Fruit fly (Drosophila melanogaster): Measurements from ENCODE around the gene CG9886.
A peak's percentile ranks its signal among the peaks of the same experiment; 100 is the strongest.

DNA sequence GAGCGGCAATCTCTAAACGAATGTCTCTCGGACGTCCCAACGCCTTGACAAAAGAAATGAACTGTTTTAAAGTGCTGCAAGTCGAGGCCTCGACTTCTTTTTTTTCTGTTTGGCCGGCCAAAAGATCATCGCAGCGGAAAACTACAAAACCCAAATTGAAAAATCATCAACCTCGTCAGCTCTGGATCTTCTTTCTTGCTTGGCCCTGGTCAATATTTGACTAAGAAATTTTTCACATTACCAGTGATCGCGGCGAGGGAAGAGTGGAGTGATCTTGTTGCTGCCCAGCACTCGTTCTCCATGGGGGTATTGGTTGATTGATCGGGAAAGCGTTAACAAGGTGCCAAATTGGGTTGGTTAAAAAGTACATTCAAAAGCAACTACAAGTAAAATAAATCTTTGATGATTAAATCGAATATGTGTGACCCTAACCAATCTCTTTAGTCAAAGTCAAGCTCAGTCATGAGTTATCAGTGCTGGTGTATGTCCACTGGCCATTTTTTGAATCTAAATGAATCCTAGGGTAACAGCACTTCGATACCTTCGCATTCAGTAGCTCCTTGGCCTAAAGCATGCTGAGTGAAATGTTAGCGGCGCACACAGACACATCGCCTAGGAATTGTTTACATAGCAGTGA, 18.1 kb downstream of the CG9886 start:
- TF ChIP-seq Eip78C (GFP tag) (peak; percentile 48), lz (GFP tag; optimal IDR thresholded peaks at IDR 0.05) (no peak), salr (GFP tag; optimal IDR thresholded peaks at IDR 0.05) (no peak)

Measured in whole organism, prepupa.